Fruit fly (Drosophila melanogaster) whole organism, embryonic: Measurements from ENCODE around the gene CG32625.

ENCODE experiments used
- Atf-2 ChIP-seq: fragments of 200-800 bp; sonication (Bioruptor generic); optimal IDR thresholded peaks from 2 replicates; lab custom pipeline; 2016; ENCODE audit warnings: missing biosample characterization, missing genetic modification characterization
- CG10431 ChIP-seq: fragments of 200-800 bp; sonication (Bioruptor generic); optimal IDR thresholded peaks from 3 replicates; lab custom pipeline; 2018; ENCODE audit warnings: missing biosample characterization, mild to moderate bottlenecking, missing genetic modification characterization
- CG11247 ChIP-seq: fragments of 200-800 bp; sonication (Bioruptor generic); IDR thresholded peaks from 2 replicates; pipeline ENCODE4 v1.3.6; 2022; ENCODE audit warnings: missing biosample characterization, missing genetic modification characterization
- CG11560 ChIP-seq: fragments of 200-800 bp; sonication (Bioruptor generic); IDR thresholded peaks from 3 replicates; pipeline ENCODE4 v1.3.6; 2022; ENCODE audit warnings: missing biosample characterization, missing genetic modification characterization
- CG12104 ChIP-seq: fragments of 200-800 bp; sonication (Bioruptor generic); optimal IDR thresholded peaks from 3 replicates; lab custom pipeline; 2016; ENCODE audit warnings: missing biosample characterization, missing genetic modification characterization
- CG13775 ChIP-seq: fragments of 200-800 bp; sonication (Bioruptor generic); optimal IDR thresholded peaks from 3 replicates; lab custom pipeline; 2017; ENCODE audit warnings: missing biosample characterization, mild to moderate bottlenecking, missing genetic modification characterization
- CG14014 ChIP-seq: fragments of 200-800 bp; sonication (Bioruptor generic); IDR thresholded peaks from 2 replicates; pipeline ENCODE4 v1.3.6; 2022; ENCODE audit warnings: missing biosample characterization, missing genetic modification characterization
- CG15269 ChIP-seq: fragments of 200-800 bp; sonication (Bioruptor generic); optimal IDR thresholded peaks from 2 replicates; lab custom pipeline; 2018; ENCODE audit warnings: missing biosample characterization, mild to moderate bottlenecking, missing genetic modification characterization, moderate library complexity
- CG17829 ChIP-seq: fragments of 200-800 bp; optimal IDR thresholded peaks from 2 replicates; lab custom pipeline; 2019; ENCODE audit warnings: missing biosample characterization, mild to moderate bottlenecking, missing genetic modification characterization, moderate library complexity
- CG18619 ChIP-seq: fragments of 200-800 bp; sonication (Bioruptor generic); optimal IDR thresholded peaks from 3 replicates; lab custom pipeline; 2017; ENCODE audit warnings: missing biosample characterization, mild to moderate bottlenecking, missing genetic modification characterization
- CG2116 ChIP-seq: fragments of 200-800 bp; sonication (Bioruptor generic); optimal IDR thresholded peaks from 3 replicates; lab custom pipeline; 2018; ENCODE audit warnings: missing biosample characterization, mild to moderate bottlenecking, missing genetic modification characterization
- CG2120 ChIP-seq: fragments of 200-800 bp; sonication (Bioruptor generic); optimal IDR thresholded peaks from 3 replicates; lab custom pipeline; 2016; ENCODE audit warnings: missing biosample characterization, missing genetic modification characterization
- CG33557 ChIP-seq: fragments of 200-800 bp; sonication (Bioruptor generic); optimal IDR thresholded peaks from 2 replicates; lab custom pipeline; 2019; ENCODE audit warnings: missing biosample characterization, mild to moderate bottlenecking, missing genetic modification characterization, moderate library complexity
- CG34224 ChIP-seq: fragments of 200-800 bp; sonication (Bioruptor generic); IDR thresholded peaks from 3 replicates; pipeline ENCODE4 v1.3.6; 2022; ENCODE audit warnings: missing biosample characterization, missing genetic modification characterization; ENCODE audit not compliant: partially characterized antibody
- CG4820 ChIP-seq: fragments of 200-800 bp; sonication (Bioruptor generic); optimal IDR thresholded peaks from 3 replicates; lab custom pipeline; 2016; ENCODE audit warnings: missing biosample characterization, missing genetic modification characterization
- CG6254 ChIP-seq: fragments of 200-800 bp; sonication (Bioruptor generic); optimal IDR thresholded peaks from 3 replicates; lab custom pipeline; 2017; ENCODE audit warnings: mild to moderate bottlenecking, missing biosample characterization, missing genetic modification reagents, missing genetic modification characterization
- CG7271 ChIP-seq: fragments of 200-800 bp; sonication (Bioruptor generic); optimal IDR thresholded peaks from 2 replicates; lab custom pipeline; 2018; ENCODE audit warnings: missing biosample characterization, mild to moderate bottlenecking, missing genetic modification characterization, moderate library complexity
- CG7357 ChIP-seq: fragments of 200-800 bp; sonication (Bioruptor generic); IDR thresholded peaks from 3 replicates; pipeline ENCODE4 v1.3.6; 2022; ENCODE audit warnings: missing biosample characterization, missing genetic modification characterization
- CG8281 ChIP-seq: fragments of 200-800 bp; sonication (Bioruptor generic); optimal IDR thresholded peaks from 2 replicates; lab custom pipeline; 2018; ENCODE audit warnings: missing biosample characterization, mild to moderate bottlenecking, missing genetic modification characterization, moderate library complexity
- Dip2 ChIP-seq: fragments of 200-800 bp; sonication (Bioruptor generic); IDR thresholded peaks from 2 replicates; pipeline ENCODE4 v1.3.6; 2022; ENCODE audit warnings: missing biosample characterization, missing genetic modification characterization
- E2f1 ChIP-seq: fragments of 200-800 bp; sonication (Bioruptor generic); IDR thresholded peaks from 2 replicates; pipeline ENCODE4 v1.3.6; 2022; ENCODE audit warnings: missing biosample characterization, missing genetic modification characterization
- GATAe ChIP-seq: fragments of 200-800 bp; sonication (Bioruptor generic); conservative IDR thresholded peaks from 2 replicates; pipeline ENCODE4 v1.3.6; 2022; ENCODE audit warnings: missing biosample characterization, missing genetic modification characterization
- HmgD ChIP-seq: fragments of 200-800 bp; sonication (Bioruptor generic); optimal IDR thresholded peaks from 3 replicates; lab custom pipeline; 2016; ENCODE audit warnings: missing biosample characterization, missing genetic modification characterization
- Hmx ChIP-seq: fragments of 200-800 bp; sonication (Bioruptor generic); optimal IDR thresholded peaks from 2 replicates; lab custom pipeline; 2016; ENCODE audit warnings: missing biosample characterization, missing genetic modification characterization
- Hsf ChIP-seq: fragments of 200-800 bp; sonication (Bioruptor generic); optimal IDR thresholded peaks from 3 replicates; lab custom pipeline; 2016; ENCODE audit warnings: missing biosample characterization, missing genetic modification characterization
- Jarid2 ChIP-seq: fragments of 200-800 bp; sonication (Bioruptor generic); optimal IDR thresholded peaks from 3 replicates; lab custom pipeline; 2017; ENCODE audit warnings: mild to moderate bottlenecking, missing biosample characterization, missing genetic modification reagents, missing genetic modification characterization
- Lhr ChIP-seq: fragments of 200-800 bp; sonication (Bioruptor generic); optimal IDR thresholded peaks from 3 replicates; lab custom pipeline; 2017; ENCODE audit warnings: mild to moderate bottlenecking, missing biosample characterization, missing genetic modification reagents, missing genetic modification characterization
- Lpt ChIP-seq: fragments of >200 bp; optimal IDR thresholded peaks from 2 replicates; lab custom pipeline; 2018; ENCODE audit warnings: missing biosample characterization, missing genetic modification characterization
- Oaz ChIP-seq: fragments of 200-800 bp; sonication (Bioruptor generic); IDR thresholded peaks from 2 replicates; pipeline ENCODE4 v1.3.6; 2022; ENCODE audit warnings: missing biosample characterization, missing genetic modification characterization
- Pdp1 ChIP-seq, 2 experiments: fragments of 200-800 bp; sonication (Bioruptor generic); optimal IDR thresholded peaks; 3 replicates each; lab custom pipeline; 2016; ENCODE audit warnings: missing biosample characterization in 2 of 2, missing genetic modification characterization in 2 of 2, mild to moderate bottlenecking in 1 of 2, moderate library complexity in 1 of 2
- Usf ChIP-seq: fragments of 200-800 bp; sonication (Bioruptor generic); optimal IDR thresholded peaks from 2 replicates; lab custom pipeline; 2017; ENCODE audit warnings: missing genotype, missing biosample characterization, missing genetic modification characterization
- aop ChIP-seq: fragments of 200-800 bp; sonication (Bioruptor generic); IDR thresholded peaks from 2 replicates; pipeline ENCODE4 v1.3.6; 2022; ENCODE audit warnings: missing biosample characterization, missing genetic modification characterization
- croc ChIP-seq: fragments of 200-800 bp; sonication (Bioruptor generic); conservative IDR thresholded peaks from 3 replicates; pipeline ENCODE4 v1.3.6; 2022; ENCODE audit warnings: missing biosample characterization, missing genetic modification characterization
- danr ChIP-seq: fragments of 200-800 bp; sonication (Bioruptor generic); IDR thresholded peaks from 2 replicates; pipeline ENCODE4 v1.3.6; 2022; ENCODE audit warnings: missing biosample characterization, missing genetic modification characterization
- dysf ChIP-seq: fragments of 200-800 bp; sonication (Bioruptor generic); IDR thresholded peaks from 3 replicates; pipeline ENCODE4 v1.3.6; 2022; ENCODE audit warnings: missing biosample characterization, missing genetic modification characterization
- exex ChIP-seq: fragments of 200-800 bp; sonication (Bioruptor generic); optimal IDR thresholded peaks from 4 replicates; lab custom pipeline; 2018; ENCODE audit warnings: missing biosample characterization, mild to moderate bottlenecking, missing genetic modification characterization, moderate library complexity
- gem ChIP-seq: fragments of 200-800 bp; sonication (Bioruptor generic); optimal IDR thresholded peaks from 2 replicates; lab custom pipeline; 2019; ENCODE audit warnings: missing biosample characterization, mild to moderate bottlenecking, missing genetic modification characterization, moderate library complexity
- hkb ChIP-seq, 2 experiments: fragments of 200-800 bp in 1 of 2; fragments of >200 bp in 1 of 2; sonication (Bioruptor generic) in 1 of 2; IDR thresholded peaks in 1 of 2; optimal IDR thresholded peaks in 1 of 2; 2 replicates each; pipeline versions ENCODE4 v1.3.6 to Lab custom; 2017 to 2022; ENCODE audit warnings: missing biosample characterization in 1 of 2, missing genetic modification characterization in 1 of 2
- jing ChIP-seq: fragments of 200-800 bp; sonication (Bioruptor generic); optimal IDR thresholded peaks from 2 replicates; lab custom pipeline; 2018; ENCODE audit warnings: missing biosample characterization, mild to moderate bottlenecking, missing genetic modification characterization
- luna ChIP-seq: fragments of 200-800 bp; sonication (Bioruptor generic); optimal IDR thresholded peaks from 2 replicates; lab custom pipeline; 2016; ENCODE audit warnings: missing biosample characterization, missing genetic modification characterization
- maf-S ChIP-seq: fragments of 200-800 bp; sonication (Bioruptor generic); optimal IDR thresholded peaks from 2 replicates; lab custom pipeline; 2016; ENCODE audit warnings: missing biosample characterization, missing genetic modification characterization
- so ChIP-seq: fragments of 200-800 bp; sonication (Bioruptor generic); IDR thresholded peaks from 3 replicates; pipeline ENCODE4 v1.3.6; 2022; ENCODE audit warnings: missing biosample characterization, missing genetic modification characterization
- stwl ChIP-seq: fragments of 200-800 bp; sonication (Bioruptor generic); optimal IDR thresholded peaks from 3 replicates; lab custom pipeline; 2018; ENCODE audit warnings: missing biosample characterization, mild to moderate bottlenecking, missing genetic modification characterization, moderate library complexity
- tll ChIP-seq, 2 experiments: fragments of 200-800 bp in 1 of 2; fragments of >200 bp in 1 of 2; sonication (Bioruptor generic) in 1 of 2; optimal IDR thresholded peaks; 2 replicates each; lab custom pipeline; 2017 to 2019; ENCODE audit warnings: missing biosample characterization in 2 of 2, missing genetic modification characterization in 2 of 2, mild to moderate bottlenecking in 1 of 2, moderate library complexity in 1 of 2
- tup ChIP-seq: fragments of 200-800 bp; sonication (Bioruptor generic); optimal IDR thresholded peaks from 2 replicates; lab custom pipeline; 2016; ENCODE audit warnings: missing biosample characterization, mild to moderate bottlenecking, missing genetic modification characterization, moderate library complexity
- twi ChIP-seq: fragments of 200-800 bp; optimal IDR thresholded peaks from 2 replicates; lab custom pipeline; 2019; ENCODE audit warnings: missing biosample characterization, mild to moderate bottlenecking, missing genetic modification characterization, moderate library complexity
- unc-4 ChIP-seq: fragments of 200-800 bp; sonication (Bioruptor generic); IDR thresholded peaks from 2 replicates; pipeline ENCODE4 v1.3.6; 2022; ENCODE audit warnings: missing biosample characterization, missing genetic modification characterization; ENCODE audit not compliant: partially characterized antibody

CG32625 gene

DNA sequence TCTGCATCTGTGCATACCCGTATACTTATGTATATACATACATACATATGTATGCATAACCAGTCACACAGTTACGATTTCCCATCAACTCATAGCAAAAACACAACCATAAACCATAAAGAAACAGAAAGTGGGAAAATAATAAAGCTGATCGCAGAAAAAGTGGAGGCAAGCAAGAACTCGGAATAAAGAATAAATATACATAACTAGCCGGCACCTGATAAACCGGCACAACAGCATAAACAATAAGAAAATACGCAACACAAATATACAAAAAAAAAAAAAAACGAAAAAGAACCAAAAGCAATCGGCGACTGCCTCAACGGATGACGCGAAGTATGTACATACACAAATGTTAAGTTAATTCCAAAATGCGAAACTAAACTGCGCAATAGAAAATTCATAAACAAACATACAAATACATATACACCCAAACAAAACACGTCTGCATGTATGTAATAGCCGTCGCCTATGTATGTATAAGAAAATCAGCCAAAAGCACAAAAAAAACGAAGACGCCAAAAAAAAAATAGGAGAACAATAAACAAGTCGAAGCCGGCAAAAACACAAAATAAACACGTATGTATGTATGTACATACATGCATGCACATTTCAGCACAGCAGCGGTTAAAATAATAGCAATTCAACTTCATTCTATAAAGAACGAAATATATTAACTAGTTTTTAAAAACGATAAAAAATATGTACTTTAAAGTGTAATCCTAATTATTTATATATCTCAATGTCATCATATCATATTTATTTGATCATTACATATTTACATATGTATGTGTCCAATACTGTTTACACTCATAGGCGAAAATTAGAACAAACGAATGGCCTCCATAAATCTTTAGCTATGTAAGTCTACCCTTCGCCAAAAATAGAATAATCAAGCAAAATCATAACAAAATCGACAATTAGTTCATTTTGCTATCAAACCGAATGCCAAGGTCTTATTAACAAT lies 7.4 kb downstream of the CG32625 start (continued):
- TF ChIP-seq Pdp1 (GFP tag; optimal IDR thresholded peaks at IDR 0.05; lab: Kevin White, UChicago) = peak in 1 of 2 experiments; percentile 14
- no peak for TF ChIP-seq hkb (optimal IDR thresholded peaks at IDR 0.05; lab: Kevin White, UChicago)
- peak; percentile 78 for TF ChIP-seq hkb (GFP tag; IDR thresholded peaks at IDR 0.05; lab: Robert Waterston, UW)
- TF ChIP-seq CG17829 (tag; lab: Kevin White, UChicago) = peak; percentile 64
- TF ChIP-seq tup (GFP tag; lab: Kevin White, UChicago) = no peak
- peak; percentile 38 for TF ChIP-seq Jarid2 (GFP tag; lab: Kevin White, UChicago)
- TF ChIP-seq Lpt (GFP tag; lab: Kevin White, UChicago) = no peak
- TF ChIP-seq luna (GFP tag; lab: Kevin White, UChicago) = no peak
- no peak for TF ChIP-seq maf-S (GFP tag; lab: Kevin White, UChicago)
- no peak for TF ChIP-seq HmgD (GFP tag; lab: Kevin White, UChicago)
- TF ChIP-seq CG8281 (tag; lab: Kevin White, UChicago) = no peak
- TF ChIP-seq stwl = no peak
- TF ChIP-seq unc-4 (GFP tag; lab: Robert Waterston, UW) = no peak
- TF ChIP-seq GATAe = no peak
- TF ChIP-seq E2f1 (GFP tag; lab: Robert Waterston, UW) = peak; percentile 76
- peak; percentile 9 for TF ChIP-seq twi (tag; lab: Kevin White, UChicago)
- TF ChIP-seq CG7271 (tag; lab: Kevin White, UChicago) = no peak
- peak; percentile 2 for TF ChIP-seq Atf-2 (GFP tag; lab: Kevin White, UChicago)
- peak; percentile 57 for TF ChIP-seq CG18619 (GFP tag; lab: Kevin White, UChicago)
- peak; percentile 26 for TF ChIP-seq CG6254
- no peak for TF ChIP-seq danr (GFP tag; lab: Robert Waterston, UW)
- TF ChIP-seq Lhr (GFP tag; lab: Kevin White, UChicago) = no peak
- TF ChIP-seq Usf (GFP tag; lab: Kevin White, UChicago) = no peak
- no peak for TF ChIP-seq CG33557 (GFP tag; lab: Kevin White, UChicago)
- peak; percentile 80 for TF ChIP-seq CG2120
- TF ChIP-seq CG34224 (GFP tag; lab: Robert Waterston, UW) = no peak
- no peak for TF ChIP-seq Dip2 (GFP tag; lab: Robert Waterston, UW)
- TF ChIP-seq CG11560 = no peak
- TF ChIP-seq so (GFP tag; lab: Robert Waterston, UW) = peak; percentile 61; the same call in 1 of the 3 replicates
- TF ChIP-seq exex = peak; percentile 39
- TF ChIP-seq CG7357 (GFP tag; lab: Robert Waterston, UW) = peak; percentile 65
- no peak for TF ChIP-seq aop
- peak; percentile 86; the same call in 2 of the 3 replicates for TF ChIP-seq dysf (GFP tag; lab: Robert Waterston, UW)
- peak; percentile 80 for TF ChIP-seq CG14014 (GFP tag; lab: Robert Waterston, UW)
- TF ChIP-seq CG15269 (tag; lab: Kevin White, UChicago) = peak; percentile 84
- peak; percentile 55 for TF ChIP-seq CG13775 (GFP tag; lab: Kevin White, UChicago)
- TF ChIP-seq Hmx (GFP tag; lab: Kevin White, UChicago) = no peak
- TF ChIP-seq Hsf (GFP tag; lab: Kevin White, UChicago) = peak; percentile 50
- TF ChIP-seq jing = no peak
- TF ChIP-seq CG10431 (GFP tag; lab: Kevin White, UChicago) = no peak
- TF ChIP-seq tll (GFP tag; optimal IDR thresholded peaks at IDR 0.05; lab: Kevin White, UChicago) = no peak
- TF ChIP-seq CG4820 (GFP tag; lab: Kevin White, UChicago) = peak; percentile 44
- TF ChIP-seq CG11247 = peak; percentile 71; the same call in 1 of the 2 replicates
- TF ChIP-seq CG2116 = peak; percentile 31
- peak; percentile 50 for TF ChIP-seq CG12104 (GFP tag; lab: Kevin White, UChicago)
- peak; percentile 87 for TF ChIP-seq gem (tag; lab: Kevin White, UChicago)
- no peak for TF ChIP-seq croc (GFP tag; lab: Robert Waterston, UW)
- peak; percentile 54; the same call in 1 of the 2 replicates for TF ChIP-seq Oaz
